Fruit fly (Drosophila melanogaster) whole organism, adult: ENCODE measurements around the gene CG42460.

Source experiments
- CG11617 ChIP-seq: fragments of 200-800 bp; sonication (Bioruptor generic); optimal IDR thresholded peaks from 2 replicates; lab custom pipeline; 2017; ENCODE audit warnings: mild to moderate bottlenecking, missing biosample characterization, missing genetic modification reagents, missing genetic modification characterization
- CG12768 ChIP-seq: fragments of 200-800 bp; sonication (Bioruptor generic); optimal IDR thresholded peaks from 2 replicates; lab custom pipeline; 2017; ENCODE audit warnings: missing biosample characterization, missing genetic modification characterization, mild to moderate bottlenecking, moderate library complexity, missing genetic modification reagents
- CG1620 ChIP-seq: fragments of 200-800 bp; sonication (Bioruptor generic); optimal IDR thresholded peaks from 2 replicates; lab custom pipeline; 2016; ENCODE audit warnings: missing biosample characterization, missing genetic modification characterization
- CG33017 ChIP-seq: fragments of 200-800 bp; sonication (Bioruptor generic); optimal IDR thresholded peaks from 2 replicates; lab custom pipeline; 2018; ENCODE audit warnings: missing biosample characterization, mild to moderate bottlenecking, missing genetic modification characterization, moderate library complexity
- CG5204 ChIP-seq: fragments of 200-800 bp; sonication (Bioruptor generic); optimal IDR thresholded peaks from 2 replicates; lab custom pipeline; 2016; ENCODE audit warnings: missing biosample characterization, missing genetic modification characterization
- CG7045 ChIP-seq: fragments of 200-800 bp; sonication (Bioruptor generic); optimal IDR thresholded peaks from 2 replicates; lab custom pipeline; 2017; ENCODE audit warnings: missing biosample characterization, mild to moderate bottlenecking, missing genetic modification characterization
- Mnt ChIP-seq: fragments of 200-800 bp; sonication (Bioruptor generic); optimal IDR thresholded peaks from 2 replicates; lab custom pipeline; 2016; ENCODE audit warnings: missing biosample characterization, mild to moderate bottlenecking, missing genetic modification characterization
- cic ChIP-seq: fragments of 200-800 bp; sonication (Bioruptor generic); optimal IDR thresholded peaks from 2 replicates; lab custom pipeline; 2017; ENCODE audit warnings: missing biosample characterization, mild to moderate bottlenecking, missing genetic modification characterization, moderate library complexity
- kay ChIP-seq: fragments of 200-800 bp; sonication (Bioruptor generic); peaks from one replicate; lab custom pipeline; 2016; ENCODE audit warnings: missing biosample characterization, missing genetic modification characterization, borderline replicate concordance
- ovo ChIP-seq: fragments of 200-800 bp; sonication (Bioruptor generic); optimal IDR thresholded peaks from 2 replicates; lab custom pipeline; 2016; ENCODE audit warnings: missing biosample characterization, missing genetic modification characterization
- pad ChIP-seq: fragments of 200-800 bp; sonication (Bioruptor generic); optimal IDR thresholded peaks from 3 replicates; lab custom pipeline; 2017; ENCODE audit warnings: missing biosample characterization, missing genetic modification characterization, mild to moderate bottlenecking, moderate library complexity, missing genetic modification reagents
- tj ChIP-seq: fragments of 200-800 bp; sonication (Bioruptor generic); optimal IDR thresholded peaks from 3 replicates; lab custom pipeline; 2017; ENCODE audit warnings: missing biosample characterization, mild to moderate bottlenecking, missing genetic modification characterization, moderate library complexity
- toe ChIP-seq: fragments of 200-800 bp; sonication (Bioruptor generic); optimal IDR thresholded peaks from 2 replicates; lab custom pipeline; 2016; ENCODE audit warnings: missing biosample characterization, missing genetic modification characterization

DNA sequence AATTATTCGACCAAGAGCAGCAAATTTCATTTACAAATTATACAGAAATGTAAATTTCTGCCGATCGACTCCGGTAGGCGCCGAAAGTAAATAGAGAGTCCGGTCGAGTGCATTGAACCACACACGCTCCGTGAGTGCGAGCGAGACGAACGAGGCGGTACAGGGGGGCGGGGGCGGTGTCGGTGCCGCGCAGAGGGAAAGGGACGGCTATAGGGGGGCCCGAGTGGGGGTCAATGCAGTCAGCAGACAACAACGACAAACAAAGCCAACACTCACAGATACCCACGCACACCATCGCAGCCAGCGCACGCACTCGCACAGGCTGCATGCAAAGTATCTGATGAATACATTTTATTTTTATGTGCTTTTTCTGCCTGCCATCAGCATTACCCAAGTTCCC lies 48.9 kb downstream of the CG42460 start:
- no peak for TF ChIP-seq toe (GFP tag; lab: Kevin White, UChicago)
- TF ChIP-seq CG12768 = no peak
- no peak for TF ChIP-seq CG7045
- TF ChIP-seq tj (GFP tag; lab: Kevin White, UChicago) = no peak
- TF ChIP-seq ovo (GFP tag; lab: Kevin White, UChicago) = no peak
- TF ChIP-seq CG11617 (GFP tag; lab: Kevin White, UChicago) = no peak
- TF ChIP-seq Mnt (GFP tag; lab: Kevin White, UChicago) = no peak
- TF ChIP-seq pad = no peak
- no peak for TF ChIP-seq CG5204 (GFP tag; lab: Kevin White, UChicago)
- no peak for TF ChIP-seq CG33017 (tag; lab: Kevin White, UChicago)
- TF ChIP-seq cic (GFP tag; lab: Kevin White, UChicago) = no peak
- TF ChIP-seq CG1620 (GFP tag; lab: Kevin White, UChicago) = no peak
- TF ChIP-seq kay (GFP tag; lab: Kevin White, UChicago) = no peak
